Worm (Caenorhabditis elegans): ENCODE data around the gene Y7A5A.7.

DNA sequence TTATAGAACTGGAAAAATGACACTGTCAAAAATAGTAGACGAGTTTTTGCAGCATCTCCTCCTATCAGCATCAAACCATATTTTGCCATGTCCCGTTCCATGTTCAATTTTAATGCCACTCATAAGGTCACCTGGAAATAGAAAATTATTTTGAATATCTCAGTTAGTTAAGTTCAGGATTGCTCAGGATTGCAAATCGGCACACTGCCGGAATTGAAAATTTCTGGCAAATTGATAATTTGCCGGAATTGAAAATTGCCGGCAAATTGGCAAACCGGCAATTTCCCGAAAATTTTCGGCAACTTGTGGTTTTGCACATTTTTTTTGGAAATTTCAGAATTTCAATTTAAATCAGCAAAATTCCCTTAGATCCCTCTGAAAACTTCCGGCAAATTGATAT is 17.2 kb downstream of the Y7A5A.7 start, which contains the start of gene Y7A5A.5:
- TF ChIP-seq nhr-84 (tag; optimal IDR thresholded peaks at IDR 0.05): no peak
- TF ChIP-seq fkh-10 (GFP tag; optimal IDR thresholded peaks at IDR 0.05): no peak
- no peak for TF ChIP-seq fkh-4 (tag; optimal IDR thresholded peaks at IDR 0.05; ENCODE audit: borderline replicate concordance)
- TF ChIP-seq ama-1 (optimal IDR thresholded peaks at IDR 0.05): no peak
- no peak for TF ChIP-seq unc-30 (tag; optimal IDR thresholded peaks at IDR 0.05)
- no peak for TF ChIP-seq elt-2 (tag; optimal IDR thresholded peaks at IDR 0.05)
- no peak for TF ChIP-seq ces-1 (GFP tag; optimal IDR thresholded peaks at IDR 0.05)
- no peak for TF ChIP-seq nhr-76 (tag; optimal IDR thresholded peaks at IDR 0.05)
- TF ChIP-seq snpc-4 (tag; optimal IDR thresholded peaks at IDR 0.05): no peak
- TF ChIP-seq lir-3 (tag; optimal IDR thresholded peaks at IDR 0.05; ENCODE audit: poor library complexity): no peak
- TF ChIP-seq mab-9 (GFP tag; IDR thresholded peaks at IDR 0.05): no peak
- TF ChIP-seq mdl-1 (tag; optimal IDR thresholded peaks at IDR 0.05): no peak
